Worm (Caenorhabditis elegans) whole organism, young adult: ENCODE results near the gene gfat-2.

ENCODE experiments used
- B0019.2 ChIP-seq: fragments of 200-800 bp; sonication (Bioruptor generic); conservative IDR thresholded peaks from 2 replicates; pipeline ENCODE4 v1.3.6; 2022; ENCODE audit warnings: missing genetic modification reagents, missing genetic modification characterization, missing compliant biosample characterization
- C17E4.6 ChIP-seq: fragments of 200-800 bp; sonication (Bioruptor generic); IDR thresholded peaks from 2 replicates; pipeline ENCODE4 v1.3.6; 2022; ENCODE audit warnings: missing genetic modification reagents, missing genetic modification characterization, missing compliant biosample characterization
- F22D6.2 ChIP-seq: sonication (generic microtip); optimal IDR thresholded peaks from 2 replicates; lab custom pipeline; 2016; ENCODE audit warnings: mild to moderate bottlenecking, missing genetic modification characterization, missing compliant biosample characterization
- F23B12.7 ChIP-seq: sonication (generic microtip); optimal IDR thresholded peaks from 2 replicates; lab custom pipeline; 2017; ENCODE audit warnings: missing genetic modification characterization, mild to moderate bottlenecking, missing compliant biosample characterization, antibody characterized with exemption, moderate library complexity; ENCODE audit not compliant: insufficient read depth
- F49E8.2 ChIP-seq: sonication (generic microtip); optimal IDR thresholded peaks from 3 replicates; lab custom pipeline; 2017; ENCODE audit warnings: missing genetic modification characterization, mild to moderate bottlenecking, missing compliant biosample characterization, antibody characterized with exemption, moderate library complexity; ENCODE audit not compliant: insufficient read depth
- F52B5.7 ChIP-seq: sonication (generic microtip); optimal IDR thresholded peaks from 2 replicates; lab custom pipeline; 2016; ENCODE audit warnings: mild to moderate bottlenecking, missing genetic modification characterization, missing compliant biosample characterization
- K11D2.4 ChIP-seq: fragments of 200-800 bp; sonication (Bioruptor generic); IDR thresholded peaks from 2 replicates; pipeline ENCODE4 v1.3.6; 2022; ENCODE audit warnings: missing genetic modification reagents, missing genetic modification characterization, missing compliant biosample characterization
- T07F8.4 ChIP-seq: sonication (generic microtip); optimal IDR thresholded peaks from 2 replicates; lab custom pipeline; 2016; ENCODE audit warnings: mild to moderate bottlenecking, missing genetic modification characterization, moderate library complexity, missing compliant biosample characterization
- T26A5.8 ChIP-seq: sonication (generic microtip); optimal IDR thresholded peaks from 2 replicates; lab custom pipeline; 2016; ENCODE audit warnings: missing genetic modification characterization, missing compliant biosample characterization
- Y79H2A.3 ChIP-seq: fragments of 200-800 bp; sonication (Bioruptor generic); conservative IDR thresholded peaks from 2 replicates; pipeline ENCODE4 v1.3.6; 2022; ENCODE audit warnings: missing genetic modification reagents, missing genetic modification characterization, missing compliant biosample characterization
- akir-1 ChIP-seq: fragments of 200-800 bp; sonication (Bioruptor generic); optimal IDR thresholded peaks from 2 replicates; lab custom pipeline; 2018; ENCODE audit warnings: mild to moderate bottlenecking, missing genetic modification characterization, moderate library complexity, missing compliant biosample characterization
- ama-1 ChIP-seq, 3 experiments: fragments of 150-350 bp in 1 of 3; sonication (generic microtip) in 2 of 3; optimal IDR thresholded peaks; 2 replicates each; lab custom pipeline; 2014 to 2018; ENCODE audit warnings: missing biosample characterization in 2 of 3, missing genetic modification characterization in 2 of 3, missing genetic modification reagents in 2 of 3
- aptf-2 ChIP-seq: fragments of 200-800 bp; sonication (Bioruptor generic); conservative IDR thresholded peaks from 2 replicates; pipeline ENCODE4 v1.3.6; 2022; ENCODE audit warnings: missing genetic modification reagents, missing genetic modification characterization, missing compliant biosample characterization
- attf-5 ChIP-seq: fragments of 200-800 bp; sonication (Bioruptor generic); optimal IDR thresholded peaks from 2 replicates; lab custom pipeline; 2018; ENCODE audit warnings: mild to moderate bottlenecking, missing genetic modification characterization, missing compliant biosample characterization
- ccch-3 ChIP-seq: fragments of 200-800 bp; sonication (Bioruptor generic); optimal IDR thresholded peaks from 2 replicates; lab custom pipeline; 2018; ENCODE audit warnings: mild to moderate bottlenecking, missing genetic modification characterization, missing compliant biosample characterization
- cebp-2 ChIP-seq: fragments of 200-800 bp; sonication (Bioruptor generic); IDR thresholded peaks from 2 replicates; pipeline ENCODE4 v1.3.6; 2022; ENCODE audit warnings: missing genetic modification characterization, missing compliant biosample characterization
- ceh-27 ChIP-seq: fragments of 200-800 bp; sonication (Bioruptor generic); optimal IDR thresholded peaks from 2 replicates; lab custom pipeline; 2018; ENCODE audit warnings: mild to moderate bottlenecking, missing genetic modification characterization, moderate library complexity, missing compliant biosample characterization
- ceh-40 ChIP-seq: fragments of 200-800 bp; sonication (Bioruptor generic); IDR thresholded peaks from 2 replicates; pipeline ENCODE4 v1.3.6; 2022; ENCODE audit warnings: missing genetic modification characterization, missing compliant biosample characterization
- ceh-91 ChIP-seq: fragments of 200-800 bp; sonication (Bioruptor generic); IDR thresholded peaks from 2 replicates; pipeline ENCODE4 v1.3.6; 2022; ENCODE audit warnings: missing genetic modification reagents, missing genetic modification characterization, missing compliant biosample characterization
- die-1 ChIP-seq: sonication (generic microtip); optimal IDR thresholded peaks from 2 replicates; lab custom pipeline; 2016; ENCODE audit warnings: missing genotype, mild to moderate bottlenecking, missing genetic modification characterization, missing compliant biosample characterization
- dpff-1 ChIP-seq: sonication (generic microtip); optimal IDR thresholded peaks from 2 replicates; lab custom pipeline; 2017; ENCODE audit warnings: mild to moderate bottlenecking, missing genetic modification characterization, missing compliant biosample characterization
- egl-18 ChIP-seq: fragments of 200-800 bp; sonication (Bioruptor generic); IDR thresholded peaks from 2 replicates; pipeline ENCODE4 v1.3.6; 2022; ENCODE audit warnings: missing genetic modification reagents, missing genetic modification characterization, missing compliant biosample characterization
- ekl-4 ChIP-seq: fragments of 200-800 bp; sonication (Bioruptor generic); IDR thresholded peaks from 2 replicates; pipeline ENCODE4 v1.3.6; 2022; ENCODE audit warnings: missing genetic modification reagents, missing genetic modification characterization, missing compliant biosample characterization
- fkh-3 ChIP-seq: sonication (generic microtip); optimal IDR thresholded peaks from 2 replicates; lab custom pipeline; 2016; ENCODE audit warnings: mild to moderate bottlenecking, missing genetic modification characterization, missing compliant biosample characterization
- hlh-12 ChIP-seq: sonication (generic microtip); optimal IDR thresholded peaks from 2 replicates; lab custom pipeline; 2016; ENCODE audit warnings: missing genetic modification characterization, missing compliant biosample characterization
- hsf-1 ChIP-seq: fragments of 200-800 bp; sonication (Bioruptor generic); IDR thresholded peaks from 2 replicates; pipeline ENCODE4 v1.3.6; 2022; ENCODE audit warnings: missing genetic modification reagents, missing genetic modification characterization, missing compliant biosample characterization
- let-526 ChIP-seq: fragments of 200-800 bp; sonication (Bioruptor generic); IDR thresholded peaks from 2 replicates; pipeline ENCODE4 v1.3.6; 2022; ENCODE audit warnings: missing genetic modification reagents, missing genetic modification characterization, missing compliant biosample characterization
- lin-26 ChIP-seq: fragments of 200-800 bp; sonication (Bioruptor generic); IDR thresholded peaks from 2 replicates; pipeline ENCODE4 v1.3.6; 2022; ENCODE audit warnings: missing genetic modification reagents, missing genetic modification characterization, missing compliant biosample characterization
- lin-35 ChIP-seq, 3 experiments: fragments of 150-350 bp in 2 of 3; sonication (generic microtip) in 1 of 3; optimal IDR thresholded peaks; 2 replicates each; lab custom pipeline; 2014 to 2018; ENCODE audit warnings: missing biosample characterization in 3 of 3, missing genetic modification characterization in 3 of 3, missing genetic modification reagents in 3 of 3
- lir-1 ChIP-seq: fragments of 200-800 bp; sonication (Bioruptor generic); conservative IDR thresholded peaks from 2 replicates; pipeline ENCODE4 v1.3.6; 2022; ENCODE audit warnings: missing genetic modification reagents, missing genetic modification characterization, missing compliant biosample characterization
- lsy-27 ChIP-seq: sonication (generic microtip); optimal IDR thresholded peaks from 2 replicates; lab custom pipeline; 2017; ENCODE audit warnings: missing genetic modification characterization, mild to moderate bottlenecking, missing compliant biosample characterization, antibody characterized with exemption, missing genotype, borderline replicate concordance; ENCODE audit not compliant: insufficient read depth
- madf-10 ChIP-seq: sonication (generic microtip); optimal IDR thresholded peaks from 2 replicates; lab custom pipeline; 2016; ENCODE audit warnings: mild to moderate bottlenecking, missing genetic modification characterization, missing compliant biosample characterization
- madf-3 ChIP-seq: fragments of 200-800 bp; sonication (Bioruptor generic); IDR thresholded peaks from 2 replicates; pipeline ENCODE4 v1.3.6; 2022; ENCODE audit warnings: missing genetic modification reagents, missing genetic modification characterization, missing compliant biosample characterization
- madf-6 ChIP-seq: fragments of 200-800 bp; sonication (Bioruptor generic); IDR thresholded peaks from 2 replicates; pipeline ENCODE4 v1.3.6; 2022; ENCODE audit warnings: missing genetic modification reagents, missing genetic modification characterization, missing compliant biosample characterization
- mcd-1 ChIP-seq: fragments of 200-800 bp; sonication (Bioruptor generic); IDR thresholded peaks from 2 replicates; pipeline ENCODE4 v1.3.6; 2022; ENCODE audit warnings: missing genetic modification reagents, missing genetic modification characterization, missing compliant biosample characterization
- mxl-1 ChIP-seq: sonication (generic microtip); optimal IDR thresholded peaks from 2 replicates; lab custom pipeline; 2016; ENCODE audit warnings: missing genetic modification characterization, missing compliant biosample characterization
- nfyb-1 ChIP-seq: fragments of 200-800 bp; sonication (Bioruptor generic); IDR thresholded peaks from 2 replicates; pipeline ENCODE4 v1.3.6; 2022; ENCODE audit warnings: missing genetic modification reagents, missing genetic modification characterization, missing compliant biosample characterization
- nhr-120 ChIP-seq: fragments of 200-800 bp; sonication (Bioruptor generic); IDR thresholded peaks from 2 replicates; pipeline ENCODE4 v1.3.6; 2022; ENCODE audit warnings: missing genetic modification characterization, missing compliant biosample characterization
- nhr-80 ChIP-seq: sonication (generic microtip); optimal IDR thresholded peaks from 2 replicates; lab custom pipeline; 2016; ENCODE audit warnings: missing genetic modification characterization, missing compliant biosample characterization
- nhr-90 ChIP-seq: sonication (generic microtip); optimal IDR thresholded peaks from 2 replicates; lab custom pipeline; 2016; ENCODE audit warnings: missing genotype, mild to moderate bottlenecking, missing genetic modification characterization, missing compliant biosample characterization
- pha-4 ChIP-seq: fragments of 150-350 bp; sonication (generic microtip); optimal IDR thresholded peaks from 2 replicates; lab custom pipeline; 2014; ENCODE audit warnings: missing biosample characterization, missing genetic modification reagents, missing genetic modification characterization
- sdz-38 ChIP-seq: sonication (generic microtip); optimal IDR thresholded peaks from 2 replicates; lab custom pipeline; 2016; ENCODE audit warnings: missing genotype, missing genetic modification characterization, missing compliant biosample characterization
- snpc-1.1 ChIP-seq: sonication (generic microtip); optimal IDR thresholded peaks from 2 replicates; lab custom pipeline; 2017; ENCODE audit warnings: missing genetic modification characterization, mild to moderate bottlenecking, missing compliant biosample characterization, antibody characterized with exemption, moderate library complexity, missing genotype, missing genetic modification reagents; ENCODE audit not compliant: insufficient read depth
- snpc-4 ChIP-seq, 5 experiments: fragments of 150-350 bp in 1 of 5; sonication (generic microtip) in 4 of 5; optimal IDR thresholded peaks; 2 replicates each; lab custom pipeline; 2014 to 2018; ENCODE audit warnings: missing genetic modification characterization in 5 of 5, missing biosample characterization in 3 of 5, antibody characterized with exemption in 2 of 5, mild to moderate bottlenecking in 2 of 5, missing compliant biosample characterization in 2 of 5, missing genotype in 2 of 5, moderate library complexity in 2 of 5, missing genetic modification reagents in 1 of 5
- tbx-9 ChIP-seq: sonication (generic microtip); optimal IDR thresholded peaks from 2 replicates; lab custom pipeline; 2016; ENCODE audit warnings: borderline replicate concordance, missing genetic modification characterization, inconsistent platforms, missing compliant biosample characterization
- ztf-22 ChIP-seq: fragments of 200-800 bp; sonication (Bioruptor generic); optimal IDR thresholded peaks from 2 replicates; lab custom pipeline; 2018; ENCODE audit warnings: mild to moderate bottlenecking, missing genetic modification characterization, moderate library complexity, missing compliant biosample characterization
- ztf-26 ChIP-seq: sonication (generic microtip); optimal IDR thresholded peaks from 2 replicates; lab custom pipeline; 2017; ENCODE audit warnings: missing genetic modification characterization, missing compliant biosample characterization
- ztf-28 ChIP-seq: fragments of 200-800 bp; sonication (Bioruptor generic); IDR thresholded peaks from 2 replicates; pipeline ENCODE4 v1.3.6; 2022; ENCODE audit warnings: missing genetic modification reagents, missing genetic modification characterization, missing compliant biosample characterization

Gene gfat-2

ce11 chrIV:11433709-11434108 lies 23.7 kb downstream of the gfat-2 start (continued):
- TF ChIP-seq Y79H2A.3 (GFP tag; lab: Robert Waterston, UW) (no peak), C17E4.6 (no peak), nhr-120 (GFP tag; lab: Robert Waterston, UW) (no peak), F52B5.7 (tag; lab: Kevin White, UChicago) (no peak), mxl-1 (tag; lab: Kevin White, UChicago) (no peak), T26A5.8 (tag; lab: Kevin White, UChicago) (no peak), attf-5 (GFP tag; lab: Kevin White, UChicago) (peak; percentile 37), F22D6.2 (tag; lab: Kevin White, UChicago) (no peak), ama-1 (optimal IDR thresholded peaks at IDR 0.05; lab: Kevin White, UChicago) (no peak), ama-1 (GFP tag; optimal IDR thresholded peaks at IDR 0.05; lab: Kevin White, UChicago) (no peak), tbx-9 (tag; lab: Kevin White, UChicago) (no peak), hsf-1 (GFP tag; lab: Robert Waterston, UW) (no peak), mcd-1 (GFP tag; lab: Robert Waterston, UW) (peak; percentile 69), lir-1 (no peak), lin-26 (GFP tag; lab: Robert Waterston, UW) (no peak), F23B12.7 (tag; lab: Kevin White, UChicago) (no peak), ztf-26 (tag; lab: Kevin White, UChicago) (no peak), madf-6 (GFP tag; lab: Robert Waterston, UW) (no peak), egl-18 (no peak), lin-35 (GFP tag; optimal IDR thresholded peaks at IDR 0.05; lab: Kevin White, UChicago) (no peak), sdz-38 (tag; lab: Kevin White, UChicago) (no peak), F49E8.2 (tag; lab: Kevin White, UChicago) (peak; percentile 34), die-1 (tag; lab: Kevin White, UChicago) (no peak), akir-1 (GFP tag; lab: Kevin White, UChicago) (no peak), madf-3 (no peak), ekl-4 (0 out of 2 replicates have a peak, but pooled peaks have one; percentile 44), K11D2.4 (GFP tag; lab: Robert Waterston, UW) (no peak), lsy-27 (tag; lab: Kevin White, UChicago) (no peak), aptf-2 (GFP tag; lab: Robert Waterston, UW) (no peak), nfyb-1 (GFP tag; lab: Robert Waterston, UW) (no peak), fkh-3 (tag; lab: Kevin White, UChicago) (no peak), ceh-27 (GFP tag; lab: Kevin White, UChicago) (peak; percentile 65), nhr-90 (tag; lab: Kevin White, UChicago) (no peak), hlh-12 (tag; lab: Kevin White, UChicago) (no peak), madf-10 (no peak), cebp-2 (no peak), ccch-3 (no peak), ztf-22 (GFP tag; lab: Kevin White, UChicago) (no peak), snpc-1.1 (tag; lab: Kevin White, UChicago) (no peak), nhr-80 (no peak), B0019.2 (GFP tag; lab: Robert Waterston, UW) (0 out of 2 replicates have a peak, but pooled peaks have one; percentile 35), dpff-1 (no peak), snpc-4 (GFP tag; optimal IDR thresholded peaks at IDR 0.05; lab: Kevin White, UChicago) (peak; percentile 4), snpc-4 (tag; optimal IDR thresholded peaks at IDR 0.05; lab: Kevin White, UChicago) (peak in 1 of 4 experiments; percentile 7), let-526 (GFP tag; lab: Robert Waterston, UW) (no peak), pha-4 (tag; lab: Kevin White, UChicago) (peak; percentile 1), ceh-91 (GFP tag; lab: Robert Waterston, UW) (no peak), T07F8.4 (tag; lab: Kevin White, UChicago) (no peak), ceh-40 (GFP tag; lab: Robert Waterston, UW) (no peak), ztf-28 (GFP tag; lab: Robert Waterston, UW) (no peak)
